Worm (Caenorhabditis elegans) whole organism, young adult: ENCODE data around the gene Y14H12A.2.

Source experiments
- F39B2.1 ChIP-seq: fragments of 200-800 bp; sonication (Bioruptor generic); IDR thresholded peaks from 2 replicates; pipeline ENCODE4 v1.3.6; 2022; ENCODE audit warnings: missing genetic modification reagents, missing genetic modification characterization, missing compliant biosample characterization
- ama-1 ChIP-seq, 3 experiments: fragments of 150-350 bp in 1 of 3; sonication (generic microtip) in 2 of 3; optimal IDR thresholded peaks; 2 replicates each; lab custom pipeline; 2014 to 2018; ENCODE audit warnings: missing biosample characterization in 2 of 3, missing genetic modification characterization in 2 of 3, missing genetic modification reagents in 2 of 3
- dpl-1 ChIP-seq: fragments of 150-350 bp; optimal IDR thresholded peaks from 2 replicates; lab custom pipeline; 2014; ENCODE audit warnings: missing biosample characterization, missing genetic modification reagents, missing genetic modification characterization
- fkh-3 ChIP-seq: sonication (generic microtip); optimal IDR thresholded peaks from 2 replicates; lab custom pipeline; 2016; ENCODE audit warnings: mild to moderate bottlenecking, missing genetic modification characterization, missing compliant biosample characterization
- pha-4 ChIP-seq: fragments of 150-350 bp; sonication (generic microtip); optimal IDR thresholded peaks from 2 replicates; lab custom pipeline; 2014; ENCODE audit warnings: missing biosample characterization, missing genetic modification reagents, missing genetic modification characterization
- rec-8 ChIP-seq, 2 experiments: sonication (generic microtip); optimal IDR thresholded peaks; 2 replicates each; lab custom pipeline; 2016; ENCODE audit warnings: mild to moderate bottlenecking in 2 of 2, missing genetic modification characterization in 2 of 2, missing genetic modification reagents in 2 of 2, missing genotype in 2 of 2, missing biosample characterization in 1 of 2, missing compliant biosample characterization in 1 of 2, moderate library complexity in 1 of 2

DNA sequence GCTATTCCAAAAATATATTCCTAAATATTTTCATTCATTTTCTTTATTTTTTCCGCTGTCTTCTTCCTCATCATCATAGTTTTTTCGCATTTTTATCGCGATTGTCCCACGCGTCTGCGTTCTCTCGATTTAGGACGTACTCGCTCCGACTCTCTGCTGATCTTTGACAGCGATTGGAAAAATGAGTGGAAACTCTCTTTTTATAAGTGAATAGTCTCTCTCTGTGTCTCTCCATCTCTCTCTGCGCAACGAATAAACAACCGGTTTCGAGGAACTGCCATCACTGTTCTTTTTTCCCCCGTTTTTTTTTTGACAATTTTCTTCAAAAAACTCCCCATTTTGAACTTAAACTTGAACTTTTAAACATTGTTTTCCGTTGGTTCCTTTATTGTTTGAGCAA lies 38.1 kb downstream of the Y14H12A.2 start:
- TF ChIP-seq F39B2.1 (GFP tag; lab: Robert Waterston, UW) = no peak
- TF ChIP-seq rec-8 (tag; optimal IDR thresholded peaks at IDR 0.05; lab: Kevin White, UChicago) = no peak
- no peak for TF ChIP-seq fkh-3 (tag; lab: Kevin White, UChicago)
- no peak for TF ChIP-seq ama-1 (optimal IDR thresholded peaks at IDR 0.05; lab: Kevin White, UChicago)
- no peak for TF ChIP-seq ama-1 (GFP tag; optimal IDR thresholded peaks at IDR 0.05; lab: Kevin White, UChicago)
- TF ChIP-seq pha-4 (tag; lab: Kevin White, UChicago) = no peak
- TF ChIP-seq dpl-1 = no peak
